Fruit fly (Drosophila melanogaster): ENCODE data around the gene CG13806.

CG13806 gene

dm6 chr3L:2265692-2266444 is at the start of gene CG13806, which contains the start of gene ecd (continued):
- TF ChIP-seq salm (tag; optimal IDR thresholded peaks at IDR 0.05) (no peak), B-H1 (GFP tag; IDR thresholded peaks at IDR 0.05) (peak; percentile 23; the same call in 1 of the 3 replicates), CG4424 (GFP tag; optimal IDR thresholded peaks at IDR 0.05) (peak; percentile 57), CG31441 (GFP tag; IDR thresholded peaks at IDR 0.05) (peak; percentile 34; the same call in 1 of the 2 replicates), Ssrp (tag; optimal IDR thresholded peaks at IDR 0.05) (no peak), Ada2b (GFP tag; IDR thresholded peaks at IDR 0.05) (no peak), hkb (optimal IDR thresholded peaks at IDR 0.05) (peak; percentile 76), hkb (GFP tag; IDR thresholded peaks at IDR 0.05) (no peak), B-H2 (GFP tag; optimal IDR thresholded peaks at IDR 0.05) (no peak), CG31365 (tag; optimal IDR thresholded peaks at IDR 0.05) (peak; percentile 14), slbo (GFP tag; IDR thresholded peaks at IDR 0.05) (peak; percentile 79), Jarid2 (GFP tag; optimal IDR thresholded peaks at IDR 0.05) (no peak), CG14965 (GFP tag; optimal IDR thresholded peaks at IDR 0.05; ENCODE audit: borderline replicate concordance) (no peak), CG2129 (GFP tag; IDR thresholded peaks at IDR 0.05; ENCODE audit: partially characterized antibody) (peak; percentile 76), CG11695 (GFP tag; IDR thresholded peaks at IDR 0.05) (no peak; the same call in 2 of the 3 replicates), ato (GFP tag; IDR thresholded peaks at IDR 0.05; ENCODE audit: partially characterized antibody) (peak; percentile 91), ind (GFP tag; optimal IDR thresholded peaks at IDR 0.05) (peak; percentile 19), CG7928 (GFP tag; optimal IDR thresholded peaks at IDR 0.05) (peak; percentile 17), wor (GFP tag; IDR thresholded peaks at IDR 0.05) (no peak), Dek (tag; optimal IDR thresholded peaks at IDR 0.05) (peak; percentile 23), ttk (GFP tag; IDR thresholded peaks at IDR 0.05) (peak; percentile 30; the same call in 1 of the 2 replicates), CG32532 (GFP tag; IDR thresholded peaks at IDR 0.05) (peak; percentile 75), ase (GFP tag; IDR thresholded peaks at IDR 0.05) (no peak), Lhr (GFP tag; optimal IDR thresholded peaks at IDR 0.05) (peak; percentile 81), CG14667 (GFP tag; IDR thresholded peaks at IDR 0.05) (0 out of 2 replicates have a peak, but pooled peaks have one; percentile 25), CG10654 (GFP tag; optimal IDR thresholded peaks at IDR 0.05) (no peak), CG17361 (GFP tag; IDR thresholded peaks at IDR 0.05) (no peak), CG1603 (tag; optimal IDR thresholded peaks at IDR 0.05) (peak; percentile 86), Dbx (GFP tag; IDR thresholded peaks at IDR 0.05) (peak; percentile 72), Nf-YC (tag; optimal IDR thresholded peaks at IDR 0.05) (no peak), CG13287 (GFP tag; IDR thresholded peaks at IDR 0.05; ENCODE audit: partially characterized antibody) (peak; percentile 94), CG12391 (tag; optimal IDR thresholded peaks at IDR 0.05) (peak; percentile 35), ac (GFP tag; optimal IDR thresholded peaks at IDR 0.05) (no peak), bcd (GFP tag; optimal IDR thresholded peaks at IDR 0.05) (peak; percentile 36), ro (GFP tag; IDR thresholded peaks at IDR 0.05) (no peak), NFAT (GFP tag; IDR thresholded peaks at IDR 0.05) (peak; percentile 80), hb (GFP tag; IDR thresholded peaks at IDR 0.05; ENCODE audit: partially characterized antibody) (peak; percentile 89), prd (optimal IDR thresholded peaks at IDR 0.05) (no peak), prd (GFP tag; IDR thresholded peaks at IDR 0.05) (peak; percentile 39; the same call in 1 of the 3 replicates), ewg (GFP tag; optimal IDR thresholded peaks at IDR 0.05) (peak; percentile 15), CG7357 (GFP tag; IDR thresholded peaks at IDR 0.05) (peak; percentile 97), zen2 (GFP tag; IDR thresholded peaks at IDR 0.05; ENCODE audit: partially characterized antibody) (peak; percentile 87), CG14860 (GFP tag; IDR thresholded peaks at IDR 0.05; ENCODE audit: partially characterized antibody) (peak; percentile 81), gem (tag; optimal IDR thresholded peaks at IDR 0.05) (no peak), CG3065 (GFP tag; optimal IDR thresholded peaks at IDR 0.05) (peak; percentile 77), stwl (tag; optimal IDR thresholded peaks at IDR 0.05) (peak; percentile 74), CG32772 (GFP tag; IDR thresholded peaks at IDR 0.05) (no peak), tll (GFP tag; optimal IDR thresholded peaks at IDR 0.05) (no peak), Dp (GFP tag; optimal IDR thresholded peaks at IDR 0.05) (peak; percentile 30)

All from whole organism, embryonic.